Worm (Caenorhabditis elegans): ENCODE results near the gene T12A7.2.

Gene T12A7.2

DNA sequence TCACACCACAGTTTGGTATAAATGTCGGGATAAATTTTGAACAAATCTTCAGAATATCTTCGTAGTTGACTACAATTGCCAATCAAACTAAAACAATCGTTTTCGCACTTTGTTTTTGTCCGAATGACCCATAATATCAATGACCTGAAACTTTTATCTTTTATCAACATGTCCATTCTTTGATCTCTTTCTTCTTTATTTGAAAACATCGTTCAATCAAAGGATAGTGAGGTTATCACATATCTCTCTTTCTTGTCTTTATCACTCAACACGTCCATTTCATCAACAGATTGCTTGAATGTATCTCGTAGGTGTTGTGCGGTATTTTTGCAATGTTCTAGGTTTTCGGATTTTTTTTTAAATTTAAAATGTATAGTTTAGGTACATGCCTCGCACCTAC lies 48.1 kb upstream of the T12A7.2 start:
- TF ChIP-seq crh-2 (tag; optimal IDR thresholded peaks at IDR 0.05) (peak; percentile 21), ceh-82 (tag; optimal IDR thresholded peaks at IDR 0.05) (no peak), gmeb-1 (tag; optimal IDR thresholded peaks at IDR 0.05) (no peak), lsy-2 (tag; optimal IDR thresholded peaks at IDR 0.05) (peak in 1 of 2 experiments; percentile 1), ceh-16 (tag; optimal IDR thresholded peaks at IDR 0.05) (no peak), nhr-6 (tag; optimal IDR thresholded peaks at IDR 0.05) (no peak), blmp-1 (tag; optimal IDR thresholded peaks at IDR 0.05; ENCODE audit: insufficient read depth) (peak; percentile 17), ztf-1 (GFP tag; conservative IDR thresholded peaks at IDR 0.05) (no peak), ztf-4 (tag; optimal IDR thresholded peaks at IDR 0.05) (no peak), elt-3 (tag; optimal IDR thresholded peaks at IDR 0.05) (no peak), unc-55 (GFP tag; optimal IDR thresholded peaks at IDR 0.05) (no peak), zag-1 (tag; optimal IDR thresholded peaks at IDR 0.05) (no peak), nhr-12 (tag; optimal IDR thresholded peaks at IDR 0.05) (no peak), sem-4 (tag; optimal IDR thresholded peaks at IDR 0.05) (no peak), aly-2 (tag; optimal IDR thresholded peaks at IDR 0.05) (no peak), skn-1 (tag; optimal IDR thresholded peaks at IDR 0.05) (no peak), sma-9 (GFP tag; optimal IDR thresholded peaks at IDR 0.05) (peak; percentile 81), sma-9 (tag; optimal IDR thresholded peaks at IDR 0.05) (no peak), C34F6.9 (tag; optimal IDR thresholded peaks at IDR 0.05) (no peak), nhr-21 (tag; optimal IDR thresholded peaks at IDR 0.05) (peak; percentile 39), lin-13 (GFP tag; optimal IDR thresholded peaks at IDR 0.05) (no peak), alr-1 (tag; optimal IDR thresholded peaks at IDR 0.05) (no peak), ztf-11 (tag; optimal IDR thresholded peaks at IDR 0.05) (no peak), nhr-23 (tag; optimal IDR thresholded peaks at IDR 0.05) (no peak), egl-27 (tag; optimal IDR thresholded peaks at IDR 0.05) (no peak), nhr-129 (tag; optimal IDR thresholded peaks at IDR 0.05) (no peak), fos-1 (tag; optimal IDR thresholded peaks at IDR 0.05) (peak; percentile 22), nhr-25 (tag; optimal IDR thresholded peaks at IDR 0.05) (no peak), nhr-77 (tag; optimal IDR thresholded peaks at IDR 0.05) (no peak), mbf-1 (tag; optimal IDR thresholded peaks at IDR 0.05) (no peak), sma-3 (GFP tag; optimal IDR thresholded peaks at IDR 0.05) (no peak), mab-5 (tag; optimal IDR thresholded peaks at IDR 0.05) (no peak)

DNA sequence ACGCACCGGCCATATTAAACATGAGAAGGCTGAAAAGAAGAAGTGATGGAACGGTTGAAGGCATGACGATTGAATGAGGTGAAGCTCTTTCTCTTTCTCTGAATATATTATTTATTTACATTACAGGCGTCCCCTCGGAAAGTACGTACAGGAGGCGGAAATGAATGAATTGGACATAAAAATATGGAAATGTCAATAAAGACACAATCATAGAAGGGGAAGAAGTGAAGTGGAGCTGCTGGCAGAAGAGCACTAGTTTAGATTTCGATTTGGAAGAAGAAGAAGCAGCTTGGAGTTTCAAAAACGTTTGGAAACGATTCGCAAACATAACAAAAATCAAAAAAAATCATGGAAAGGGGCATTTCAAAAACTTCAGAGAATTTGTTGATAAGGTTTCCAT lies 43.1 kb upstream of the T12A7.2 start, which contains the start of gene H01G02.1:
H01G02.1 (minus strand) TSS at position 101 of the 400 bp plus-strand sequence.
- TF ChIP-seq C34F6.9 (tag; optimal IDR thresholded peaks at IDR 0.05) (no peak), fos-1 (tag; optimal IDR thresholded peaks at IDR 0.05) (no peak), nhr-6 (tag; optimal IDR thresholded peaks at IDR 0.05) (no peak), nhr-77 (tag; optimal IDR thresholded peaks at IDR 0.05) (no peak), R02D3.7 (tag; optimal IDR thresholded peaks at IDR 0.05) (no peak), F13H6.1 (tag; optimal IDR thresholded peaks at IDR 0.05) (no peak), sma-9 (GFP tag; optimal IDR thresholded peaks at IDR 0.05) (no peak), sma-9 (tag; optimal IDR thresholded peaks at IDR 0.05) (no peak), zag-1 (tag; optimal IDR thresholded peaks at IDR 0.05) (no peak)

DNA sequence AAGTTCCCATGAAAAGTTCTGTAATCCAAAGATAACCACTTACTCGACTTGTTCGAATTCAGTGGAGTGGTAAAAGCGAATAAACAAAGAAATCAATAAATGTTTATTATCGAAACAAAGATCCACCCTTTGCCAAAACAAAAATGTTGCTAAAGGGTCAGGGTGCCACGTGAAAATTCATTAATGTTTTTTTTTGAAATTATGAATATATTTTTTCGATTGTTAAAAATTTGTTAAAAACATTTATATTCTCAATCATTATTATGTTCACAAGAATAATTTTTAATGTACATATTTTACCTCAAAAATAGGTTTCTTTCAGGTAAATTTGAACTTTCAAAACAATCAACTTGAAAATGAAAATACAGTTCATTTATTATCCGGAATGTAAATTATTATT lies 42.1 kb upstream of the T12A7.2 start, which contains the start of gene H01G02.4:
H01G02.4 (minus strand) TSS at position 101 of the 400 bp plus-strand sequence.
- TF ChIP-seq ama-1 (optimal IDR thresholded peaks at IDR 0.05) (no peak), nhr-10 (tag; optimal IDR thresholded peaks at IDR 0.05) (no peak), nhr-77 (tag; optimal IDR thresholded peaks at IDR 0.05) (no peak), blmp-1 (tag; optimal IDR thresholded peaks at IDR 0.05; ENCODE audit: insufficient read depth) (no peak), lin-39 (tag; optimal IDR thresholded peaks at IDR 0.05) (no peak), mdl-1 (tag; optimal IDR thresholded peaks at IDR 0.05) (no peak), sma-9 (GFP tag; optimal IDR thresholded peaks at IDR 0.05) (no peak), sma-9 (tag; optimal IDR thresholded peaks at IDR 0.05) (no peak), C34F6.9 (tag; optimal IDR thresholded peaks at IDR 0.05) (no peak), nhr-21 (tag; optimal IDR thresholded peaks at IDR 0.05) (no peak), alr-1 (tag; optimal IDR thresholded peaks at IDR 0.05) (no peak)

DNA sequence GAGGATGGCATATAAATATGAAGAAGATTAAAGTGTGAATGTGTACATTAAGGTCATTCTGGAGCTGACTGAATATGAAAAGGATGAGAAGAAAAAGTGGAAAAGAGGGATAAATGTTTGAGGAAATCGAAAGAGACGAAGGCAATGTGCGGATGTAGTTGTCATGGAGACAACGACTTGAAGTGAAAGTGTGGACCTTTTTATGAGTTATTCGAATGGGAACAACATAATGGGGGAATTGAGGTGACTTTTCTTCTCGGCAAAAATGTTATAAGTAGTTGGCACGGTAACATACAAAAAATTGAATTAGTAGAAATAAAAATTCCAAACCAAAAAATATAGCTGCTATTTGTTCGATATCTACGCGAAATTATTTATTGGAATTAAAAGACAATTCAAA lies 40.2 kb upstream of the T12A7.2 start, which contains the start of gene dyf-18:
dyf-18 (minus strand) TSS at position 101 of the 400 bp plus-strand sequence.
- TF ChIP-seq sma-3 (GFP tag; optimal IDR thresholded peaks at IDR 0.05) (no peak), nhr-77 (tag; optimal IDR thresholded peaks at IDR 0.05) (no peak), mbf-1 (tag; optimal IDR thresholded peaks at IDR 0.05) (no peak), nhr-10 (tag; optimal IDR thresholded peaks at IDR 0.05) (no peak), nhr-129 (tag; optimal IDR thresholded peaks at IDR 0.05) (no peak)

Measured in whole organism, L2 larva.